Worm (Caenorhabditis elegans) whole organism, L3 larva: ENCODE measurements around the gene ZC196.8.

Experiments
- egl-27 ChIP-seq: sonication (generic microtip); optimal IDR thresholded peaks from 4 replicates; lab custom pipeline; 2017; ENCODE audit warnings: missing biosample characterization, missing genetic modification reagents, missing genetic modification characterization
- fkh-10 ChIP-seq: sonication (generic microtip); optimal IDR thresholded peaks from 2 replicates; lab custom pipeline; 2017; ENCODE audit warnings: missing biosample characterization, missing genetic modification reagents, missing genetic modification characterization
- nhr-12 ChIP-seq: fragments of 150-350 bp; optimal IDR thresholded peaks from 2 replicates; lab custom pipeline; 2014; ENCODE audit warnings: missing biosample characterization, missing genetic modification characterization
- pha-4 ChIP-seq: fragments of 150-350 bp; optimal IDR thresholded peaks from 2 replicates; lab custom pipeline; 2014; ENCODE audit warnings: missing biosample characterization, missing genetic modification reagents, missing genetic modification characterization
- pqm-1 ChIP-seq: fragments of 150-350 bp; optimal IDR thresholded peaks from 2 replicates; lab custom pipeline; 2017; ENCODE audit warnings: missing biosample characterization, missing genetic modification characterization, inconsistent platforms
- snpc-4 ChIP-seq: fragments of 150-350 bp; optimal IDR thresholded peaks from 2 replicates; lab custom pipeline; 2014; ENCODE audit warnings: missing biosample characterization, missing genetic modification characterization
- unc-62 ChIP-seq: fragments of 150-350 bp; sonication (generic microtip); optimal IDR thresholded peaks from 4 replicates; lab custom pipeline; 2014; ENCODE audit warnings: missing biosample characterization, missing genetic modification reagents, missing genetic modification characterization
- ztf-4 ChIP-seq: fragments of 150-350 bp; optimal IDR thresholded peaks from 2 replicates; lab custom pipeline; 2014; ENCODE audit warnings: missing biosample characterization, missing genetic modification characterization

- no peak for TF ChIP-seq pqm-1
- TF ChIP-seq unc-62 (GFP tag; lab: Kevin White, UChicago) = no peak
- TF ChIP-seq egl-27 (tag; lab: Kevin White, UChicago) = no peak
- no peak for TF ChIP-seq snpc-4 (tag; lab: Kevin White, UChicago)
- TF ChIP-seq pha-4 (tag; lab: Kevin White, UChicago) = no peak
- no peak for TF ChIP-seq fkh-10
- TF ChIP-seq nhr-12 (tag; lab: Kevin White, UChicago) = no peak
- TF ChIP-seq ztf-4 = no peak
These were observed 3.7 kb downstream of the ZC196.8 start for ce11 chrV:8718399-8718798.
